Worm (Caenorhabditis elegans): ENCODE data around the gene Y51B9A.6.
A peak's percentile ranks its signal among the peaks of the same experiment; 100 is the strongest.

The Y51B9A.6 gene

DNA sequence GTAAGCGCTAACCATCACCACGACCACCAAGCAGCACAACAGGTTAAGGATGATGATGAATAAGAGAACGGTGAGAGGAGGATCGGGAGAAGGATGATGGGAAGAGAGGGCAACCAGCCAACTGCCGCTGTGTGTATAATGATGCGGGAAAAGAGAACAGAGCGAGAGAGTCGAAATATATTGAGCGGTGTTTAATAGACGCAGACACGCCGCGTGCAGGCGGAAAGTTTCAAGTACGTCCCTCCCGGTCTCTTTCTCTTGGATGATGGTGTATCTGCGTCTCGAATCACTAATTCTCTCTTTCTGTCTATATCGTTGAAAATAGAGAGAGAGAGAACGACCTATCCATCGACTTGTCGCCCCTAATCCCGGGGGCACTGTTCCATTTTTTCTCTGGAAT lies 46.3 kb downstream of the Y51B9A.6 start (continued):
- TF ChIP-seq ceh-62 (tag; optimal IDR thresholded peaks at IDR 0.05) (no peak), nhr-111 (GFP tag; optimal IDR thresholded peaks at IDR 0.05) (no peak), nhr-11 (tag; optimal IDR thresholded peaks at IDR 0.05) (peak; percentile 7), hlh-11 (tag; optimal IDR thresholded peaks at IDR 0.05) (peak; percentile 76), aly-2 (tag; optimal IDR thresholded peaks at IDR 0.05) (no peak), ZK546.5 (tag; optimal IDR thresholded peaks at IDR 0.05) (no peak), nhr-237 (tag; optimal IDR thresholded peaks at IDR 0.05) (no peak), nhr-41 (GFP tag; IDR thresholded peaks at IDR 0.05) (no peak), unc-62 (GFP tag; optimal IDR thresholded peaks at IDR 0.05 in 1 of 2) (peak in 1 of 2 experiments; percentile 43), unc-62 (tag; optimal IDR thresholded peaks at IDR 0.05) (no peak), F26F4.8 (GFP tag; conservative IDR thresholded peaks at IDR 0.05) (no peak), pqm-1 (tag; optimal IDR thresholded peaks at IDR 0.05) (no peak), dmd-6 (GFP tag; IDR thresholded peaks at IDR 0.05) (peak; percentile 28; the same call in 1 of the 2 replicates), nhr-76 (tag; optimal IDR thresholded peaks at IDR 0.05) (no peak), hif-1 (tag; optimal IDR thresholded peaks at IDR 0.05) (peak in 1 of 2 experiments; percentile 56), nhr-10 (tag; optimal IDR thresholded peaks at IDR 0.05) (no peak), mxl-3 (GFP tag; optimal IDR thresholded peaks at IDR 0.05) (peak; percentile 90), nhr-28 (tag; optimal IDR thresholded peaks at IDR 0.05) (peak; percentile 71), skn-1 (tag; optimal IDR thresholded peaks at IDR 0.05) (no peak), aha-1 (tag) (no peak)

DNA sequence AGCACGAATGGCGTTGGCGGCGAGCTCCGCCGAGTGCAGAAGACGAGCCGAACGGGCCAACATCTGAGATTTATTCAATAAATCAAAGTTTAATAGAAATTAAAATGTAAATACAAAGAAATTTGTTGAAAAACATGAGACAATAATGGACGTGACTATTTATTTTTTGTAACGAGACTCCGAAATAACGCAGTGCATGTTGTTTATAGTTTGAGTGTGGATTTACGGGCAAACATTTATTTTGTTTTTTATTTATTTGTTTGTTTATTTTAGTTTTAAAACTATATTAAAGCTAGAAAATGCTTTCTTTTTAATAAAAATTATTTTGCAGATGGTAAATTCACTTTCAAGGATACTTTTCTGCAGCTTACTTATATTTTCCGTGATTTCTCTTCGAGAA lies 50.3 kb downstream of the Y51B9A.6 start, which contains the start of the genes sdhb-1 and cup-15:
Gene sdhb-1 (minus strand): TSS at position 63 of the 400 bp plus-strand sequence.
Gene cup-15 (plus strand): TSS at position 332 of the 400 bp plus-strand sequence.
- TF ChIP-seq fkh-10 (GFP tag; optimal IDR thresholded peaks at IDR 0.05) = no peak
- peak in 1 of 2 experiments; percentile 41 for TF ChIP-seq lsy-2 (tag; optimal IDR thresholded peaks at IDR 0.05)
- TF ChIP-seq dmd-8 (GFP tag; IDR thresholded peaks at IDR 0.05) = no peak
- no peak for TF ChIP-seq arid-1 (GFP tag; conservative IDR thresholded peaks at IDR 0.05)
- peak; percentile 76 for TF ChIP-seq R02D3.7 (tag; optimal IDR thresholded peaks at IDR 0.05)
- TF ChIP-seq T20F7.1 (GFP tag; optimal IDR thresholded peaks at IDR 0.05) = peak; percentile 91
- no peak for TF ChIP-seq ceh-32 (tag; optimal IDR thresholded peaks at IDR 0.05; ENCODE audit: poor library complexity)
- no peak for TF ChIP-seq daf-16 (GFP tag; optimal IDR thresholded peaks at IDR 0.05)
- peak; percentile 27 for TF ChIP-seq daf-16 (tag; optimal IDR thresholded peaks at IDR 0.05)
- no peak for TF ChIP-seq ces-1 (GFP tag; optimal IDR thresholded peaks at IDR 0.05)
- TF ChIP-seq Y48G9A.11 (GFP tag; IDR thresholded peaks at IDR 0.05) = peak; percentile 73
- peak; percentile 25 for TF ChIP-seq hlh-30 (tag; optimal IDR thresholded peaks at IDR 0.05; ENCODE audit: insufficient read depth)
- TF ChIP-seq nhr-77 (tag; optimal IDR thresholded peaks at IDR 0.05) = peak; percentile 3
- TF ChIP-seq hif-1 (tag; optimal IDR thresholded peaks at IDR 0.05) = peak in 1 of 2 experiments; percentile 88
